Worm (Caenorhabditis elegans): ENCODE data around the gene F55B11.3.
A peak's percentile ranks its signal among the peaks of the same experiment; 100 is the strongest.

F55B11.3 gene

DNA sequence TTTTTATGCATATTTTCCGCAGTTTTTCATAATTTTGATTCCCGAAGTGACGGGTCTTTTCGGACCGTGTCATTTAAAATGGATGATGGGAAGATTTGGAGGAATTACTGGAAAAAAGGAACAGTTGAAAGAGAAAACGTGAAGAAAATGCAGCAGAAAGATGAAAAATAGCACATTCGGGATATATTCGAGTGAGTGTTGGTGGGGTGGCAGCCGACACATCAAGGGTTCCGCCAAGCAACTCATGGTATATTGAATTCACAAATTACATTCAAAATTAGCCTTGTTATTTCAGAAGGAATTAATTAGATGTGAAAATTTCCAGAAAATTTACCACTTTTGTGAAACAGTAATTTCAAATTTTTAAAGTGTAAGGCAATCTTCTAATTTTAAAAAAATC is 19.6 kb downstream of the F55B11.3 start, which contains the start of gene tra-3:
tra-3 (minus strand) TSS at position 107 of the 400 bp plus-strand sequence.
- TF ChIP-seq egl-27 (tag; optimal IDR thresholded peaks at IDR 0.05) (no peak), snpc-1.2 (GFP tag; IDR thresholded peaks at IDR 0.05) (peak; percentile 76), ceh-62 (tag; optimal IDR thresholded peaks at IDR 0.05) (no peak)

DNA sequence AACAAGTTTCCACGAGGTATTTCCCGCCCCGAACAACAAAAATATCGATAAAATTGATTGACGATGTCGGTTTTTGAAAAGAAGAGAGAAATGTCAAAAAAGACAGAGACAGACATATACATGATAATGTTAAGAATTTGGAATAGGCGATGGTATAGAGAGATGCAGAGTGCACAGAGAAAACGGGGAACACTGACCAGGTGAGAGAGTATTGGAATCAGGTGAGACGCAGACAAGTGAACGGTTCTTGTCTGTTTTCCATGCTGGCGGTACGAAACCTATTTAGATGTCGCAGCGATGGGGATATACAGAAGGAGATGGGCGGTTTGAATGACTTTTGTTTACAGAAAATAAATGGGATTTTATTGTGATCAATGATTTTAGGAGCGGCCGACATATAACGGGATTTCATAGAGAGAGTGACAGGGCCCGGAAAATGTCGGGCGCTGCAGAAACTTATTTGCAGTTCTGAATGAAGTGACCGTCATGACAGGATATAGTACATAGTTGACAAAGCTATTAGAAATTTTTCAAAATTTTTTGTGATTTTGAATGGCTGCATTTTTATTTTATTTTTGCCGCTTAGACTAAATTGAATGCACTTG is 20.8 kb downstream of the F55B11.3 start:
- TF ChIP-seq aha-1 (tag), result peak; percentile 18
- peak in 1 of 2 experiments; percentile 34 for TF ChIP-seq unc-62 (GFP tag; optimal IDR thresholded peaks at IDR 0.05 in 1 of 2)
- no peak for TF ChIP-seq unc-62 (tag; optimal IDR thresholded peaks at IDR 0.05)
- TF ChIP-seq dve-1 (tag; optimal IDR thresholded peaks at IDR 0.05; ENCODE audit: insufficient read depth), result peak; percentile 49
- TF ChIP-seq php-3 (GFP tag; IDR thresholded peaks at IDR 0.05), result peak; percentile 48; the same call in 1 of the 2 replicates
- no peak for TF ChIP-seq lin-1 (GFP tag; IDR thresholded peaks at IDR 0.05)
- TF ChIP-seq nhr-6 (tag; optimal IDR thresholded peaks at IDR 0.05), result peak; percentile 23
- TF ChIP-seq zfp-3 (GFP tag; conservative IDR thresholded peaks at IDR 0.05), result no peak
- TF ChIP-seq skn-1 (tag; optimal IDR thresholded peaks at IDR 0.05), result no peak
- TF ChIP-seq mdt-29 (GFP tag; IDR thresholded peaks at IDR 0.05), result no peak
- peak; percentile 17 for TF ChIP-seq hlh-30 (tag; optimal IDR thresholded peaks at IDR 0.05; ENCODE audit: insufficient read depth)
- TF ChIP-seq ceh-82 (tag; optimal IDR thresholded peaks at IDR 0.05), result no peak
- 0 out of 2 replicates have a peak, but pooled peaks have one; percentile 22 for TF ChIP-seq dmd-6 (GFP tag; IDR thresholded peaks at IDR 0.05)
- no peak for TF ChIP-seq F37D6.2 (tag; optimal IDR thresholded peaks at IDR 0.05)
- TF ChIP-seq daf-16 (GFP tag; optimal IDR thresholded peaks at IDR 0.05), result no peak
- peak; percentile 42 for TF ChIP-seq daf-16 (tag; optimal IDR thresholded peaks at IDR 0.05)
- TF ChIP-seq dpl-1 (GFP tag; optimal IDR thresholded peaks at IDR 0.05), result peak; percentile 13
- peak; percentile 29 for TF ChIP-seq nhr-28 (tag; optimal IDR thresholded peaks at IDR 0.05)
- no peak for TF ChIP-seq T26A8.4 (GFP tag; IDR thresholded peaks at IDR 0.05)
- TF ChIP-seq nhr-76 (tag; optimal IDR thresholded peaks at IDR 0.05), result no peak
- TF ChIP-seq mes-2 (tag; optimal IDR thresholded peaks at IDR 0.05; ENCODE audit: poor library complexity, severe bottlenecking), result no peak
- TF ChIP-seq ztf-7 (tag; optimal IDR thresholded peaks at IDR 0.05), result peak; percentile 65
- no peak for TF ChIP-seq gei-8 (GFP tag; optimal IDR thresholded peaks at IDR 0.05)
- TF ChIP-seq nhr-48 (tag; optimal IDR thresholded peaks at IDR 0.05), result peak; percentile 8
- no peak for TF ChIP-seq ZK546.5 (tag; optimal IDR thresholded peaks at IDR 0.05)
- no peak for TF ChIP-seq ceh-28 (tag; optimal IDR thresholded peaks at IDR 0.05)
- TF ChIP-seq mxl-3 (GFP tag; optimal IDR thresholded peaks at IDR 0.05), result peak; percentile 76
- TF ChIP-seq unc-130 (GFP tag; optimal IDR thresholded peaks at IDR 0.05), result no peak
- no peak for TF ChIP-seq zip-11 (GFP tag; IDR thresholded peaks at IDR 0.05)
- peak; percentile 9 for TF ChIP-seq rbr-2 (tag; optimal IDR thresholded peaks at IDR 0.05)
- TF ChIP-seq nhr-111 (GFP tag; optimal IDR thresholded peaks at IDR 0.05), result no peak
- no peak for TF ChIP-seq tag-97 (GFP tag; IDR thresholded peaks at IDR 0.05)
- TF ChIP-seq nhr-25 (tag; optimal IDR thresholded peaks at IDR 0.05; ENCODE audit: borderline replicate concordance, insufficient read depth), result peak; percentile 9
- TF ChIP-seq snpc-4 (tag; optimal IDR thresholded peaks at IDR 0.05), result peak; percentile 66

DNA sequence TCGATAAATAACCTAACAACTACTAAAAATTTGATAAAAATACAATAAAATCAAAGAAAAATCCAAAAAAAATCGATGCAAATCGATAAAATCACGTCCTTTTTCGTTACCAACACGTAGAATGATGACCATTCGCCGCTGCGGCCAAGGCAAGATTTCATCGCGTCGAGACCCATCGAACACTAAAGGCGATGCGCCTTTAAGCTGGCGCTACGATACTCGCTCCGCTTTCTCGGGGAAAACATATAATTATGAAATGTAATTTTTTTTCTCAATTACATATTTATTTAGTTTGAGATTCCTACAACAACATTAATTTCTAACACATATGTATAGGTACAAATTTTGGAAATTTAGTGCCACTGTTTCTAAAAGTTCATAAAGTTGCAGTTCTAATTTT is 30.6 kb downstream of the F55B11.3 start:
- TF ChIP-seq snpc-1.2 (GFP tag; IDR thresholded peaks at IDR 0.05), result peak; percentile 91

DNA sequence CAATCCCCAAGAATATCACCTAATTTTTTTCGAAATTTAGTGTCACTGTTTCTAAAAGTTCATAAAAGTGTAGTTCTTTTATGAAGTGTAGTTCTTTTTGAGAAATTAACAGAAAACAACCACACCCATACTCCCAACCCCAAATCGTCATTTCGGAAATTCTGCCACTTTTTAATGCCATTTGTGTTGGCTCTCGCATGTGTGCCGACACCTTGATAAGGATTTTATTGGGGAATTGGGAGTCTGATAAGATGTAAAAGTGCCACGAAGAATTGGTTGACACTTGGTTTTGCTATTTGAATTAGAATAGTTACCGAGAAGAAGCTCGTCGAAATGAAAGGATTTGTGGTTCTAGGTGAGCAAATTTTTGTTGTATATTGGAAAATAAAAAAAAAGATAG is 32.2 kb downstream of the F55B11.3 start, which contains the start of gene nspg-9:
nspg-9 (plus strand) TSS at position 234 of the 400 bp plus-strand sequence.
- TF ChIP-seq lin-13 (GFP tag; optimal IDR thresholded peaks at IDR 0.05) (no peak), mxl-3 (GFP tag; optimal IDR thresholded peaks at IDR 0.05) (peak; percentile 44), nhr-28 (tag; optimal IDR thresholded peaks at IDR 0.05) (peak; percentile 91), F26F4.8 (GFP tag; conservative IDR thresholded peaks at IDR 0.05) (no peak), tra-1 (GFP tag; IDR thresholded peaks at IDR 0.05) (0 out of 2 replicates have a peak, but pooled peaks have one; percentile 8), dve-1 (tag; optimal IDR thresholded peaks at IDR 0.05; ENCODE audit: insufficient read depth) (peak; percentile 76), daf-16 (GFP tag; optimal IDR thresholded peaks at IDR 0.05) (no peak), daf-16 (tag; optimal IDR thresholded peaks at IDR 0.05) (peak; percentile 76), sdz-12 (GFP tag; optimal IDR thresholded peaks at IDR 0.05) (no peak), php-3 (GFP tag; IDR thresholded peaks at IDR 0.05) (peak; percentile 71), Y5F2A.4 (GFP tag; optimal IDR thresholded peaks at IDR 0.05) (no peak), dmd-6 (GFP tag; IDR thresholded peaks at IDR 0.05) (peak; percentile 67), pqm-1 (tag; optimal IDR thresholded peaks at IDR 0.05) (peak; percentile 93), hlh-11 (tag; optimal IDR thresholded peaks at IDR 0.05) (peak; percentile 61), zfp-2 (tag; optimal IDR thresholded peaks at IDR 0.05) (no peak)

Data from whole organism, L4 larva.